Worm (Caenorhabditis elegans) whole organism, L4 larva: ENCODE data around the gene C01G5.5.

ENCODE experiments used
- ama-1 ChIP-seq: fragments of 150-350 bp; optimal IDR thresholded peaks from 2 replicates; lab custom pipeline; 2014; ENCODE audit warnings: inconsistent platforms, mixed read lengths
- ceh-28 ChIP-seq: fragments of 150-350 bp; optimal IDR thresholded peaks from 2 replicates; lab custom pipeline; 2014; ENCODE audit warnings: missing biosample characterization, missing genetic modification reagents, missing genetic modification characterization
- ces-1 ChIP-seq: fragments of 150-350 bp; sonication (generic microtip); optimal IDR thresholded peaks from 4 replicates; lab custom pipeline; 2014; ENCODE audit warnings: missing biosample characterization, missing genetic modification reagents, missing genetic modification characterization
- hlh-11 ChIP-seq: fragments of 200-800 bp; sonication (Bioruptor generic); optimal IDR thresholded peaks from 2 replicates; lab custom pipeline; 2018; ENCODE audit warnings: mild to moderate bottlenecking, missing genetic modification characterization, missing compliant biosample characterization
- lin-15B ChIP-seq: fragments of 150-350 bp; sonication (generic microtip); optimal IDR thresholded peaks from 3 replicates; lab custom pipeline; 2014; ENCODE audit warnings: missing biosample characterization, missing genetic modification characterization
- madf-9 ChIP-seq: fragments of 200-800 bp; sonication (Bioruptor generic); conservative IDR thresholded peaks from 2 replicates; pipeline ENCODE4 v1.3.6; 2022; ENCODE audit warnings: missing genetic modification reagents, missing genetic modification characterization, missing compliant biosample characterization
- mdl-1 ChIP-seq, 2 experiments: fragments of 150-350 bp in 1 of 2; sonication (generic microtip) in 1 of 2; optimal IDR thresholded peaks; 2 replicates each; lab custom pipeline; 2014 to 2017; ENCODE audit warnings: missing biosample characterization in 2 of 2, missing genetic modification characterization in 2 of 2
- nhr-237 ChIP-seq: sonication (generic microtip); optimal IDR thresholded peaks from 2 replicates; lab custom pipeline; 2017; ENCODE audit warnings: missing biosample characterization, missing genetic modification characterization
- nhr-28 ChIP-seq: fragments of 150-350 bp; optimal IDR thresholded peaks from 2 replicates; lab custom pipeline; 2014; ENCODE audit warnings: missing biosample characterization, missing genetic modification characterization
- nhr-77 ChIP-seq: fragments of 150-350 bp; optimal IDR thresholded peaks from 2 replicates; lab custom pipeline; 2014; ENCODE audit warnings: missing biosample characterization, missing genetic modification characterization
- unc-130 ChIP-seq: sonication (generic microtip); optimal IDR thresholded peaks from 2 replicates; lab custom pipeline; 2016; ENCODE audit warnings: missing genetic modification reagents, missing genetic modification characterization, missing compliant biosample characterization

ce11 chrIV:6506424-6506823 is 18.0 kb upstream of the C01G5.5 start, which contains the start of gene pqn-89:
- TF ChIP-seq lin-15B (tag; lab: Kevin White, UChicago) (no peak), ces-1 (GFP tag; lab: Kevin White, UChicago) (no peak), unc-130 (GFP tag; lab: Kevin White, UChicago) (no peak), hlh-11 (tag; lab: Kevin White, UChicago) (no peak), madf-9 (GFP tag; lab: Robert Waterston, UW) (no peak), nhr-77 (tag; lab: Kevin White, UChicago) (no peak), nhr-237 (tag; lab: Kevin White, UChicago) (no peak), ama-1 (lab: Kevin White, UChicago) (no peak), mdl-1 (tag; optimal IDR thresholded peaks at IDR 0.05; lab: Kevin White, UChicago) (no peak), nhr-28 (tag; lab: Kevin White, UChicago) (no peak), ceh-28 (tag; lab: Kevin White, UChicago) (no peak)
